Fruit fly (Drosophila melanogaster): ENCODE measurements around the gene Sema1a.
A peak's percentile ranks its signal among the peaks of the same experiment; 100 is the strongest.

Gene Sema1a

DNA sequence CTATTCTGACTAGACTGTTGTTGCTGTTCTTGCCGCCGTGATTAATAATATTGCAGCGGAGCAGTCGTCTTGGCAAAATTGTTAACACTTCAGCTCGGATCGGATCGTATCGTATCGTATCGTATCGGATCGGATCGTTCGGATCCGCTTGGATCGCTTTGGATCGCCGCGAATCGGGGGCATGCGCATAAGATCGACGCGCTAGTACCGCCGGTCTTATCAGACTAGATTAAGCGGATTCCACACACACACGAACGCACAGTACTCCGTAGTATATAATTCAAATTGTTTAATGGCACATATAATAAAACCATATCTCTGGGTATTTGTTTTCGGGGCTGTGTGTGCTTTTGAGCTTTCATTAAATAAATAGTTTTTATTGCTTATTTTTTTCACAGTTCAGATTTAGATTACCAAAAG lies 158.0 kb downstream of the Sema1a start (continued):
- no peak for TF ChIP-seq Tbp (GFP tag; optimal IDR thresholded peaks at IDR 0.05)
- TF ChIP-seq fru (optimal IDR thresholded peaks at IDR 0.05) = no peak
- TF ChIP-seq lmd (GFP tag; IDR thresholded peaks at IDR 0.05) = no peak
- TF ChIP-seq trem (tag; optimal IDR thresholded peaks at IDR 0.05) = no peak
- no peak for TF ChIP-seq ab (GFP tag; optimal IDR thresholded peaks at IDR 0.05)
- no peak for TF ChIP-seq lola (GFP tag; optimal IDR thresholded peaks at IDR 0.05)
- no peak for TF ChIP-seq NC2β (GFP tag; optimal IDR thresholded peaks at IDR 0.05)
- peak; percentile 56; the same call in 1 of the 2 replicates for TF ChIP-seq rib (GFP tag; IDR thresholded peaks at IDR 0.05)
- no peak; the same call in 1 of the 2 replicates for TF ChIP-seq Nf-YA (GFP tag; IDR thresholded peaks at IDR 0.05)
- peak; percentile 63 for TF ChIP-seq Blimp-1 (GFP tag; optimal IDR thresholded peaks at IDR 0.05)
- TF ChIP-seq pum (GFP tag; optimal IDR thresholded peaks at IDR 0.05) = no peak
- TF ChIP-seq Atf6 (GFP tag; IDR thresholded peaks at IDR 0.05) = peak; percentile 51; the same call in 1 of the 2 replicates
- no peak for TF ChIP-seq MESR4 (GFP tag; optimal IDR thresholded peaks at IDR 0.05)
- TF ChIP-seq cwo (GFP tag; optimal IDR thresholded peaks at IDR 0.05) = peak; percentile 52
- TF ChIP-seq D19A (tag; optimal IDR thresholded peaks at IDR 0.05) = no peak
- no peak for TF ChIP-seq CG2889 (GFP tag; IDR thresholded peaks at IDR 0.05)
- no peak for TF ChIP-seq chn (GFP tag; optimal IDR thresholded peaks at IDR 0.05)
- no peak for TF ChIP-seq CG14441 (GFP tag; IDR thresholded peaks at IDR 0.05)
- peak; percentile 79 for TF ChIP-seq Fer1 (GFP tag; optimal IDR thresholded peaks at IDR 0.05)
- TF ChIP-seq C15 (GFP tag; IDR thresholded peaks at IDR 0.05) = no peak
- no peak for TF ChIP-seq tgo (GFP tag; IDR thresholded peaks at IDR 0.05)
- TF ChIP-seq ara (GFP tag; IDR thresholded peaks at IDR 0.05) = no peak
- TF ChIP-seq BEAF-32 (GFP tag; optimal IDR thresholded peaks at IDR 0.05) = no peak
- TF ChIP-seq Dek (tag; optimal IDR thresholded peaks at IDR 0.05) = peak; percentile 36
- TF ChIP-seq crp (GFP tag; optimal IDR thresholded peaks at IDR 0.05) = no peak
- peak; percentile 13 for TF ChIP-seq CG3838 (GFP tag; optimal IDR thresholded peaks at IDR 0.05)
- peak; percentile 93 for TF ChIP-seq sd (tag; optimal IDR thresholded peaks at IDR 0.05)
- no peak for TF ChIP-seq ems (GFP tag; optimal IDR thresholded peaks at IDR 0.05)
- no peak for TF ChIP-seq tx (GFP tag; optimal IDR thresholded peaks at IDR 0.05)
- TF ChIP-seq h (optimal IDR thresholded peaks at IDR 0.05) = no peak
- TF ChIP-seq E2f2 (GFP tag; IDR thresholded peaks at IDR 0.05) = peak; percentile 18; the same call in 1 of the 2 replicates
- TF ChIP-seq bigmax (GFP tag; optimal IDR thresholded peaks at IDR 0.05) = no peak
- peak; percentile 63 for TF ChIP-seq gcm (GFP tag; optimal IDR thresholded peaks at IDR 0.05)
- TF ChIP-seq nom (GFP tag; optimal IDR thresholded peaks at IDR 0.05) = no peak
- no peak for TF ChIP-seq CG3065 (GFP tag; optimal IDR thresholded peaks at IDR 0.05)
- TF ChIP-seq tna (GFP tag; IDR thresholded peaks at IDR 0.05; ENCODE audit: partially characterized antibody) = no peak
- no peak for TF ChIP-seq repo (GFP tag; optimal IDR thresholded peaks at IDR 0.05)
- TF ChIP-seq Usf (GFP tag; optimal IDR thresholded peaks at IDR 0.05) = no peak
- peak; percentile 71 for TF ChIP-seq PHDP (tag; optimal IDR thresholded peaks at IDR 0.05)
- no peak for TF ChIP-seq sens-2 (GFP tag; IDR thresholded peaks at IDR 0.05)
- no peak for TF ChIP-seq z (GFP tag; IDR thresholded peaks at IDR 0.05)
- no peak for TF ChIP-seq ttk (GFP tag; IDR thresholded peaks at IDR 0.05)
- peak; percentile 13 for TF ChIP-seq bcd (GFP tag; optimal IDR thresholded peaks at IDR 0.05)
- TF ChIP-seq otp (GFP tag; IDR thresholded peaks at IDR 0.05) = 0 out of 3 replicates have a peak, but pooled peaks have one; percentile 13
- no peak for TF ChIP-seq Ets65A (GFP tag)
- peak; percentile 60 for TF ChIP-seq CG12769 (tag; optimal IDR thresholded peaks at IDR 0.05)
- no peak for TF ChIP-seq chif (GFP tag; optimal IDR thresholded peaks at IDR 0.05)
- TF ChIP-seq Side (GFP tag; optimal IDR thresholded peaks at IDR 0.05) = peak; percentile 24
- TF ChIP-seq CG43689 (GFP tag; IDR thresholded peaks at IDR 0.05) = no peak
- TF ChIP-seq gce (GFP tag; IDR thresholded peaks at IDR 0.05) = no peak
- TF ChIP-seq Spps (tag; optimal IDR thresholded peaks at IDR 0.05) = no peak
- no peak for TF ChIP-seq Bteb2 (GFP tag; optimal IDR thresholded peaks at IDR 0.05)
- peak; percentile 61 for TF ChIP-seq CG10431 (GFP tag; optimal IDR thresholded peaks at IDR 0.05)

All from whole organism, embryonic.